Worm (Caenorhabditis elegans): ENCODE measurements around the gene pqn-31.

Gene pqn-31

ce11 chrV:9084252-9084651, 25.1 kb upstream of the pqn-31 start (continued):
- no peak for TF ChIP-seq snpc-1.3 (tag; optimal IDR thresholded peaks at IDR 0.05; ENCODE audit: insufficient read depth)
- TF ChIP-seq nhr-27 (tag; optimal IDR thresholded peaks at IDR 0.05), result no peak
- TF ChIP-seq sdz-38 (tag; optimal IDR thresholded peaks at IDR 0.05), result no peak
- no peak for TF ChIP-seq pbrm-1 (GFP tag; IDR thresholded peaks at IDR 0.05)
- no peak for TF ChIP-seq hmg-1.2 (GFP tag; IDR thresholded peaks at IDR 0.05)

DNA sequence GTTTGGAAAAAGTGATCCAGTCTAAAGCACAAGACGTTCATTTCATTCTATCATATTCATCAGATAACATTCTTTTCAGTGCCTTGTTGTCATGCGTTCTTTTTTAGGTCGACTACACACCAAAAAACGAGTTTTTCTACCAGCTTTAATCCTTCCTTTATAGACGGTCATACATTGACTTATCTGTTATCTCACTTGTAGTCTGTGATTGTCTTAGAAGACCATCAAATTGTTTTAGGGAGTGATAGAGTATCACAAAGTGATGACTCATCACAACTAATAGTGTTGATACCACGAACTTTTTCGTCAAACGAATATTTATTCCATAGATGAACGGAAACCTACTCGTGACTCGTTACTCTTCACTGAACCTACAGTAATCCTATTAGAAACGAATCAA, 23.5 kb upstream of the pqn-31 start:
- TF ChIP-seq repo-1 (tag; optimal IDR thresholded peaks at IDR 0.05), result no peak

- peak; percentile 24; the same call in 1 of the 2 replicates for TF ChIP-seq ceh-40 (GFP tag; IDR thresholded peaks at IDR 0.05)
- TF ChIP-seq nfyb-1 (GFP tag; IDR thresholded peaks at IDR 0.05), result peak; percentile 54; the same call in 1 of the 2 replicates
- TF ChIP-seq madf-3 (GFP tag; IDR thresholded peaks at IDR 0.05), result 0 out of 2 replicates have a peak, but pooled peaks have one; percentile 21
- 0 out of 2 replicates have a peak, but pooled peaks have one; percentile 15 for TF ChIP-seq pbrm-1 (GFP tag; IDR thresholded peaks at IDR 0.05)
- peak; percentile 21; the same call in 1 of the 2 replicates for TF ChIP-seq hmg-1.2 (GFP tag; IDR thresholded peaks at IDR 0.05)
- peak; percentile 70; the same call in 1 of the 2 replicates for TF ChIP-seq egl-44 (GFP tag; IDR thresholded peaks at IDR 0.05)
- peak; percentile 76 for TF ChIP-seq ekl-4 (GFP tag; IDR thresholded peaks at IDR 0.05)
- peak; percentile 89 for TF ChIP-seq dox-1 (GFP tag; IDR thresholded peaks at IDR 0.05)
- peak; percentile 5 for TF ChIP-seq snpc-1.1 (tag; optimal IDR thresholded peaks at IDR 0.05; ENCODE audit: insufficient read depth)
- peak; percentile 22; the same call in 1 of the 2 replicates for TF ChIP-seq mcd-1 (GFP tag; IDR thresholded peaks at IDR 0.05)
- peak; percentile 89 for TF ChIP-seq attf-6 (GFP tag; IDR thresholded peaks at IDR 0.05)
- 0 out of 2 replicates have a peak, but pooled peaks have one; percentile 29 for TF ChIP-seq Y56A3A.18 (GFP tag; IDR thresholded peaks at IDR 0.05)
- peak; percentile 52; the same call in 1 of the 2 replicates for TF ChIP-seq madf-6 (GFP tag; IDR thresholded peaks at IDR 0.05)
- TF ChIP-seq ceh-100 (GFP tag; IDR thresholded peaks at IDR 0.05), result 0 out of 2 replicates have a peak, but pooled peaks have one; percentile 21
These were observed 22.7 kb upstream of the pqn-31 start for ce11 chrV:9086650-9087049.

- TF ChIP-seq ztf-28 (GFP tag; IDR thresholded peaks at IDR 0.05), result no peak
- TF ChIP-seq nhr-120 (GFP tag; IDR thresholded peaks at IDR 0.05), result no peak
- no peak for TF ChIP-seq Y53G8AR.9 (GFP tag; conservative IDR thresholded peaks at IDR 0.05)
- TF ChIP-seq Y79H2A.3 (GFP tag; conservative IDR thresholded peaks at IDR 0.05), result no peak
- no peak for TF ChIP-seq ekl-4 (GFP tag; IDR thresholded peaks at IDR 0.05)
- TF ChIP-seq die-1 (tag; optimal IDR thresholded peaks at IDR 0.05), result no peak
- no peak for TF ChIP-seq sptf-2 (GFP tag; optimal IDR thresholded peaks at IDR 0.05)
- TF ChIP-seq pha-4 (tag; optimal IDR thresholded peaks at IDR 0.05), result no peak
- no peak for TF ChIP-seq hrde-1 (tag; optimal IDR thresholded peaks at IDR 0.05; ENCODE audit: borderline replicate concordance)
- no peak for TF ChIP-seq tlf-1 (GFP tag; optimal IDR thresholded peaks at IDR 0.05)
- TF ChIP-seq repo-1 (tag; optimal IDR thresholded peaks at IDR 0.05), result peak; percentile 10
- no peak for TF ChIP-seq lin-35 (GFP tag; optimal IDR thresholded peaks at IDR 0.05)
- TF ChIP-seq lsy-27 (tag; optimal IDR thresholded peaks at IDR 0.05; ENCODE audit: borderline replicate concordance, insufficient read depth), result no peak
- no peak for TF ChIP-seq nhr-80 (tag; optimal IDR thresholded peaks at IDR 0.05)
- no peak for TF ChIP-seq mes-4 (tag; optimal IDR thresholded peaks at IDR 0.05)
- TF ChIP-seq fkh-3 (tag; optimal IDR thresholded peaks at IDR 0.05), result no peak
- no peak for TF ChIP-seq akir-1 (GFP tag; optimal IDR thresholded peaks at IDR 0.05)
- no peak for TF ChIP-seq dpl-1 (GFP tag; optimal IDR thresholded peaks at IDR 0.05)
- peak; percentile 4 for TF ChIP-seq lin-54 (GFP tag; optimal IDR thresholded peaks at IDR 0.05)
- TF ChIP-seq snpc-1.1 (tag; optimal IDR thresholded peaks at IDR 0.05; ENCODE audit: insufficient read depth), result no peak
- no peak for TF ChIP-seq atf-7 (tag; optimal IDR thresholded peaks at IDR 0.05)
- TF ChIP-seq ama-1 (optimal IDR thresholded peaks at IDR 0.05), result peak; percentile 82
- no peak for TF ChIP-seq ama-1 (GFP tag; optimal IDR thresholded peaks at IDR 0.05)
- TF ChIP-seq unc-130 (GFP tag; optimal IDR thresholded peaks at IDR 0.05), result no peak
- TF ChIP-seq chd-7 (tag; optimal IDR thresholded peaks at IDR 0.05), result no peak
- TF ChIP-seq Y95B8A.8 (GFP tag; IDR thresholded peaks at IDR 0.05), result no peak
- peak; percentile 69; the same call in 1 of the 2 replicates for TF ChIP-seq ceh-40 (GFP tag; IDR thresholded peaks at IDR 0.05)
- TF ChIP-seq him-1 (tag; optimal IDR thresholded peaks at IDR 0.05), result no peak
- TF ChIP-seq ztf-18 (tag; optimal IDR thresholded peaks at IDR 0.05), result no peak
These were observed 20.6 kb upstream of the pqn-31 start for ce11 chrV:9088758-9089157.
